Worm (Caenorhabditis elegans) whole organism, late embryonic: Measurements from ENCODE around the gene eor-1.

Experiments
- C08G9.2 ChIP-seq: sonication (generic microtip); optimal IDR thresholded peaks from 2 replicates; lab custom pipeline; 2016; ENCODE audit warnings: mild to moderate bottlenecking, missing genetic modification characterization, moderate library complexity, missing compliant biosample characterization
- F13H6.1 ChIP-seq: sonication (generic microtip); optimal IDR thresholded peaks from 2 replicates; lab custom pipeline; 2016; ENCODE audit warnings: missing genetic modification characterization, missing compliant biosample characterization
- K02D7.2 ChIP-seq: sonication (generic microtip); optimal IDR thresholded peaks from 2 replicates; lab custom pipeline; 2017; ENCODE audit warnings: mild to moderate bottlenecking, missing genetic modification characterization, missing compliant biosample characterization
- K09A11.1 ChIP-seq: sonication (generic microtip); optimal IDR thresholded peaks from 2 replicates; lab custom pipeline; 2017; ENCODE audit warnings: antibody characterized with exemption, mild to moderate bottlenecking, missing genetic modification characterization, missing compliant biosample characterization; ENCODE audit not compliant: insufficient read depth
- T23F11.4 ChIP-seq: fragments of 200-800 bp; sonication (Bioruptor generic); optimal IDR thresholded peaks from 2 replicates; lab custom pipeline; 2018; ENCODE audit warnings: mild to moderate bottlenecking, missing genetic modification characterization, missing compliant biosample characterization
- Y22D7AL.16 ChIP-seq: sonication (generic microtip); optimal IDR thresholded peaks from 2 replicates; lab custom pipeline; 2016; ENCODE audit warnings: missing genetic modification characterization, missing compliant biosample characterization
- ceh-18 ChIP-seq: sonication (generic microtip); optimal IDR thresholded peaks from 2 replicates; lab custom pipeline; 2016; ENCODE audit warnings: missing genetic modification characterization, missing compliant biosample characterization
- ceh-24 ChIP-seq: sonication (generic microtip); optimal IDR thresholded peaks from 2 replicates; lab custom pipeline; 2016; ENCODE audit warnings: mild to moderate bottlenecking, missing genetic modification characterization, missing compliant biosample characterization
- ceh-31 ChIP-seq: sonication (generic microtip); optimal IDR thresholded peaks from 2 replicates; lab custom pipeline; 2016; ENCODE audit warnings: missing genetic modification characterization, missing compliant biosample characterization
- ceh-45 ChIP-seq: fragments of 200-800 bp; sonication (Bioruptor generic); IDR thresholded peaks from 2 replicates; pipeline ENCODE4 v1.3.6; 2022; ENCODE audit warnings: missing genetic modification reagents, missing genetic modification characterization, missing compliant biosample characterization
- ceh-48 ChIP-seq: sonication (generic microtip); optimal IDR thresholded peaks from 2 replicates; lab custom pipeline; 2016; ENCODE audit warnings: missing genetic modification characterization, inconsistent platforms, missing compliant biosample characterization
- ceh-9 ChIP-seq: sonication (generic microtip); optimal IDR thresholded peaks from 2 replicates; lab custom pipeline; 2016; ENCODE audit warnings: mild to moderate bottlenecking, missing genetic modification characterization, inconsistent platforms, missing compliant biosample characterization
- che-1 ChIP-seq: sonication (generic microtip); optimal IDR thresholded peaks from 2 replicates; lab custom pipeline; 2016; ENCODE audit warnings: mild to moderate bottlenecking, missing genetic modification characterization, missing compliant biosample characterization
- dmd-4 ChIP-seq: sonication (generic microtip); optimal IDR thresholded peaks from 2 replicates; lab custom pipeline; 2016; ENCODE audit warnings: borderline replicate concordance, missing genetic modification characterization, missing compliant biosample characterization
- dve-1 ChIP-seq: sonication (generic microtip); optimal IDR thresholded peaks from 2 replicates; lab custom pipeline; 2017; ENCODE audit warnings: antibody characterized with exemption, mild to moderate bottlenecking, missing genetic modification characterization, missing compliant biosample characterization
- fkh-10 ChIP-seq: fragments of 150-350 bp; optimal IDR thresholded peaks from 2 replicates; lab custom pipeline; 2014; ENCODE audit warnings: missing biosample characterization, missing genetic modification reagents, missing genetic modification characterization
- hlh-15 ChIP-seq: sonication (generic microtip); optimal IDR thresholded peaks from 2 replicates; lab custom pipeline; 2016; ENCODE audit warnings: missing genetic modification characterization, missing compliant biosample characterization
- hlh-8 ChIP-seq: sonication (generic microtip); optimal IDR thresholded peaks from 2 replicates; lab custom pipeline; 2016; ENCODE audit warnings: missing genotype, missing genetic modification characterization, missing compliant biosample characterization
- lim-6 ChIP-seq: sonication (generic microtip); optimal IDR thresholded peaks from 2 replicates; lab custom pipeline; 2016; ENCODE audit warnings: missing genetic modification characterization, missing compliant biosample characterization
- madf-2 ChIP-seq: sonication (generic microtip); optimal IDR thresholded peaks from 2 replicates; lab custom pipeline; 2017; ENCODE audit warnings: missing genetic modification characterization, missing compliant biosample characterization
- nhr-11 ChIP-seq: fragments of 150-350 bp; optimal IDR thresholded peaks from 2 replicates; lab custom pipeline; 2014; ENCODE audit warnings: missing biosample characterization, missing genetic modification characterization
- nhr-232 ChIP-seq: sonication (generic microtip); optimal IDR thresholded peaks from 2 replicates; lab custom pipeline; 2016; ENCODE audit warnings: missing genetic modification characterization, missing compliant biosample characterization
- npax-4 ChIP-seq: sonication (generic microtip); optimal IDR thresholded peaks from 2 replicates; lab custom pipeline; 2016; ENCODE audit warnings: missing genetic modification characterization, missing compliant biosample characterization
- odd-2 ChIP-seq: sonication (generic microtip); optimal IDR thresholded peaks from 2 replicates; lab custom pipeline; 2017; ENCODE audit warnings: antibody characterized with exemption, mild to moderate bottlenecking, missing genetic modification characterization, missing compliant biosample characterization
- pag-3 ChIP-seq: sonication (generic microtip); optimal IDR thresholded peaks from 2 replicates; lab custom pipeline; 2016; ENCODE audit warnings: missing compliant biosample characterization, missing genetic modification characterization, borderline replicate concordance
- pat-9 ChIP-seq: fragments of 200-800 bp; sonication (Bioruptor generic); optimal IDR thresholded peaks from 2 replicates; lab custom pipeline; 2018; ENCODE audit warnings: mild to moderate bottlenecking, missing genetic modification characterization, moderate library complexity, missing compliant biosample characterization
- pha-2 ChIP-seq: sonication (generic microtip); optimal IDR thresholded peaks from 2 replicates; lab custom pipeline; 2017; ENCODE audit warnings: mild to moderate bottlenecking, missing genetic modification characterization, missing compliant biosample characterization
- ref-2 ChIP-seq: sonication (generic microtip); optimal IDR thresholded peaks from 2 replicates; lab custom pipeline; 2016; ENCODE audit warnings: missing genetic modification characterization, missing compliant biosample characterization
- rnt-1 ChIP-seq: sonication (generic microtip); optimal IDR thresholded peaks from 2 replicates; lab custom pipeline; 2016; ENCODE audit warnings: missing genetic modification characterization, missing compliant biosample characterization
- sdc-2 ChIP-seq: sonication (generic microtip); optimal IDR thresholded peaks from 2 replicates; lab custom pipeline; 2016; ENCODE audit warnings: missing genotype, missing genetic modification characterization, missing compliant biosample characterization
- sox-4 ChIP-seq: sonication (generic microtip); optimal IDR thresholded peaks from 2 replicates; lab custom pipeline; 2017; ENCODE audit warnings: mild to moderate bottlenecking, missing genetic modification characterization, inconsistent platforms, missing compliant biosample characterization
- ttx-3 ChIP-seq: sonication (generic microtip); optimal IDR thresholded peaks from 2 replicates; lab custom pipeline; 2016; ENCODE audit warnings: missing genetic modification reagents, missing genetic modification characterization, missing compliant biosample characterization
- unc-42 ChIP-seq: sonication (generic microtip); optimal IDR thresholded peaks from 2 replicates; lab custom pipeline; 2016; ENCODE audit warnings: missing genotype, missing genetic modification characterization, missing compliant biosample characterization
- ztf-16 ChIP-seq: sonication (generic microtip); optimal IDR thresholded peaks from 2 replicates; lab custom pipeline; 2017; ENCODE audit warnings: missing genetic modification characterization, missing compliant biosample characterization

The eor-1 gene

ce11 chrIV:4829641-4830040, 30.7 kb upstream of the eor-1 start:
- TF ChIP-seq nhr-232 (tag; lab: Kevin White, UChicago) (no peak), npax-4 (no peak), sox-4 (tag; lab: Kevin White, UChicago) (no peak), fkh-10 (no peak), ceh-48 (tag; lab: Kevin White, UChicago) (no peak), dmd-4 (tag; lab: Kevin White, UChicago) (no peak), C08G9.2 (no peak), T23F11.4 (no peak), hlh-15 (tag; lab: Kevin White, UChicago) (no peak), ceh-45 (GFP tag; lab: Robert Waterston, UW) (no peak), nhr-11 (tag; lab: Kevin White, UChicago) (no peak), pag-3 (tag; lab: Kevin White, UChicago) (no peak), K02D7.2 (tag; lab: Kevin White, UChicago) (no peak), ttx-3 (tag; lab: Kevin White, UChicago) (no peak), K09A11.1 (tag; lab: Kevin White, UChicago) (no peak), madf-2 (tag; lab: Kevin White, UChicago) (no peak)

DNA sequence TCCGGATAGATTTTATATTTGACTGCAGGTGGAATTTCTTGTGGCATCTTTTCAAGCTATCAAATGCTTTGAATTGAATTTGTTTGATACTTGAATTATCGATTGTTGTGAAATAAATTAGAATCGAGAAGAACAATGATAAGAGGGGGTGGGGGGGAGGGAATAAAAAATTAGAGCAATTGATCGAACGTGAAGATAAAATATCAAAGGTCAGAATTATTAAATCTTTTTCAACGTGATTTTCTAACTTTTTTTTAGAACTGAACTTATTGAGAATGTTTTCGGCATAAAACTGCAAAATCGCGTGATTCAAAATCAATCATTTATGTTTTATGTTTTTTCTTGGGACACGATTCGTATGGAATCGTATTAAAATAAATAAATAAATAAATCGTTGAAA, 28.2 kb upstream of the eor-1 start, which contains the start of gene mpz-4:
Gene mpz-4 (minus strand): TSS at position 101 of the 400 bp plus-strand sequence.
- TF ChIP-seq pat-9 (tag; lab: Kevin White, UChicago) (no peak), nhr-11 (tag; lab: Kevin White, UChicago) (no peak), sdc-2 (no peak), ref-2 (tag; lab: Kevin White, UChicago) (no peak), ztf-16 (tag; lab: Kevin White, UChicago) (no peak), odd-2 (tag; lab: Kevin White, UChicago) (no peak), fkh-10 (no peak)
- TF ChIP-seq, all 69 proteins: peak for 0

- TF ChIP-seq ceh-31 (tag; lab: Kevin White, UChicago), result no peak
- no peak for TF ChIP-seq C08G9.2
- no peak for TF ChIP-seq F13H6.1 (tag; lab: Kevin White, UChicago)
- no peak for TF ChIP-seq che-1 (tag; lab: Kevin White, UChicago)
- no peak for TF ChIP-seq hlh-8 (tag; lab: Kevin White, UChicago)
- TF ChIP-seq ceh-48 (tag; lab: Kevin White, UChicago), result no peak
- TF ChIP-seq K09A11.1 (tag; lab: Kevin White, UChicago), result no peak
- no peak for TF ChIP-seq madf-2 (tag; lab: Kevin White, UChicago)
- no peak for TF ChIP-seq ceh-18 (tag; lab: Kevin White, UChicago)
- no peak for TF ChIP-seq dve-1
- TF ChIP-seq rnt-1 (tag; lab: Kevin White, UChicago), result no peak
- TF ChIP-seq sdc-2, result no peak
- TF ChIP-seq Y22D7AL.16 (tag; lab: Kevin White, UChicago), result no peak
- TF ChIP-seq nhr-11 (tag; lab: Kevin White, UChicago), result no peak
- no peak for TF ChIP-seq ceh-9 (tag; lab: Kevin White, UChicago)
Observed at ce11 chrIV:4821843-4822242, 22.9 kb upstream of the eor-1 start.

ce11 chrIV:4821054-4821453, 22.1 kb upstream of the eor-1 start, which contains the start of gene H06H21.8:
Gene H06H21.8 (minus strand): TSS chrIV:4821131.
- TF ChIP-seq pha-2 (tag; lab: Kevin White, UChicago), result no peak

- TF ChIP-seq unc-42 (tag; lab: Kevin White, UChicago), result no peak
- no peak for TF ChIP-seq lim-6
- no peak for TF ChIP-seq dve-1
- TF ChIP-seq ceh-24, result no peak
- TF ChIP-seq K02D7.2 (tag; lab: Kevin White, UChicago), result no peak
Observed at ce11 chrIV:4814185-4814584, 15.2 kb upstream of the eor-1 start, which contains the start of gene srw-94. Gene srw-94 (plus strand): TSS chrIV:4814485.
